Worm (Caenorhabditis elegans): ENCODE results near the gene F55B11.3.

The F55B11.3 gene

DNA sequence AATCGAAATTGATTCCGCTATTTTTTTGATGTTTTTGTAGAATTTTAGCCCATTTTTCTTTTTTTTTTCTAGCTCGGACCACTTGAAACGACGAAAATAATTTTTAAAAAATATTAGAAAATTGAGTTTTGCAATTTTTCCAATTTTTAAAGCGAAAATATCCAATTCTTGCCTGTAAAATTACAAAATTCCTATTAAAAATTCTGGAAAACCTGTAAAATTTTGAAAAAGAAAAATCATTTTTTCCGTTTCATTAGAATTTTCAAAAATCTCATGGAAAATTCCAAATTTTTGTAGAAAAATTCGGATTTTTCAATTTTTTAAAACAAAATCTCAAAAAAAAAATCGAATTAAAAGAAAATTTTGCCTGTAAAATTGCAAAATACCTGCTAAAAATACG, 44.5 kb downstream of the F55B11.3 start:
- TF ChIP-seq attf-6 (GFP tag; IDR thresholded peaks at IDR 0.05) (peak; percentile 82), C06A6.2 (GFP tag; conservative IDR thresholded peaks at IDR 0.05) (no peak), cebp-2 (GFP tag; IDR thresholded peaks at IDR 0.05) (0 out of 2 replicates have a peak, but pooled peaks have one; percentile 65), F49E8.2 (tag; optimal IDR thresholded peaks at IDR 0.05; ENCODE audit: insufficient read depth) (no peak), snpc-4 (GFP tag; optimal IDR thresholded peaks at IDR 0.05) (no peak), snpc-4 (tag; optimal IDR thresholded peaks at IDR 0.05) (peak in 1 of 4 experiments; percentile 76), hmg-20 (GFP tag; IDR thresholded peaks at IDR 0.05) (no peak)

All from whole organism, young adult.